Fruit fly (Drosophila melanogaster) S2 (cell line): ENCODE results near the gene CG5151.

Experiments
- CG8478 ChIP-seq: fragments of >200 bp; optimal IDR thresholded peaks from 2 replicates; lab custom pipeline; 2018
- CTCF ChIP-seq, 2 experiments: fragments of >200 bp; optimal IDR thresholded peaks; 2 replicates each; lab custom pipeline; 2018

DNA sequence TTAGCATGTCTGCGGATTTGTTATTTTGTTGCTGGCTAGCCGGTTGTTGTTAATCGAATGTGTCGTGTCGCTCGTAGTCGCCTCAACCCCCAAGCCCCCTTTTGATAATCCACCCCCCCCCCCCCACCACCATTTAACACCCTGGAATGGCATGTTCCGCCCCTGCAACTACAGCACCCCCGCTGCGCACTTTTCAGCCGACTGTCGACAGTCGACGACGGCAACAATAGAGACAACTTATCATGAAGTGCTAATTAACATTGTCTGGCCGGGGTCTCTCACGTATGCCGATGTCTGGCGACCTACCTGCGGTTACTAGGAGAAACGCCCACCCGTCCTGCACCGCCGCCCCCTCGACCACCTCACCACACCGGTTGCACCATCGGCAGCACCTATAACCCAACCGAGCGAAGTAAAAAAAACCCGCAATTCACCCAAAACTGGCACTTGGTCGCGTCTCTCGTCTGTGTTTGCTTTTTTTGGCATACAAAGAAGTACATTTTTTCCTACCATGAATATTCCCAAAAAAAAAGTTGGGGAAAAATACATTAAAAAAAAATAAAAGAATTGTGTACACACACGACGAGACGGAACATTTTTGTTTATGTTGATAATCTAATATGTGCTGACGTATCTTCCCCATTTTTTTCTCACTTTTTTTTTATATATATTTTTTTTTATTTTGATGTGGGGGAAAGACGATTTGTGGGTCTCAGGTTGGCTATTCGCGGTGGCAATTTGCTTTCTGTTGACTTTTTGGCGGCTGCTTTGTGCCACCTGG lies 1.9 kb upstream of the CG5151 start:
- TF ChIP-seq CG8478 (lab: Kevin White, UChicago) (no peak), CTCF (optimal IDR thresholded peaks at IDR 0.05; lab: Kevin White, UChicago) (no peak)
